Worm (Caenorhabditis elegans): ENCODE data around the gene srh-128.
"Not testable (repeated sequence)": the region's sequence is repeated elsewhere in the genome, so short reads cannot be mapped to it uniquely, and the experiment has no call there.

DNA sequence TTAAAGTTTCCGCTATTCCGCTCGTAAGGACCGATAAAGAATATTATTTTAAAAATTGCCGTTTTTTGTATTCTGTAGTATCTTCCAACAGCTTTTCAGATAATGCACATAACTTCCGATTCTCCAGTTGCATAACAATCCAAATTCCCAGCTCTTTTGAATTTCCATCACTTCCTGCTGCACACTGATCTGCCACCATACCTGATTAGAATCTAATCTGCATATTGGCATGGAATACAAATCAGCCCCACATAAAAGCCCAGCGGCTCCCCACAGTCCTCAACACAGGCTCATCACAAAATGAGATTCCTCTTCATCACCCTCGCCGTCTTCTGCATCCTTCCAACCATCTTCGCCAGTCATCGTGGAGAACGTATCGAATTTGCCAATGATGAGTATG lies 16.5 kb downstream of the srh-128 start, which contains the start of gene nspf-2:
- TF ChIP-seq sea-1 (GFP tag; conservative IDR thresholded peaks at IDR 0.05); flt-1 (GFP tag; IDR thresholded peaks at IDR 0.05); aly-1 (tag; optimal IDR thresholded peaks at IDR 0.05); ama-1 (optimal IDR thresholded peaks at IDR 0.05); tra-4 (tag; optimal IDR thresholded peaks at IDR 0.05); pes-1 (GFP tag; IDR thresholded peaks at IDR 0.05); F13C5.2 (tag; optimal IDR thresholded peaks at IDR 0.05): not testable (repeated sequence)
